Fruit fly (Drosophila melanogaster) whole organism, embryonic: Measurements from ENCODE around the gene sno.

Experiments
- Abd-B ChIP-seq: fragments of 200-800 bp; sonication (Bioruptor generic); optimal IDR thresholded peaks from 2 replicates; lab custom pipeline; 2018; ENCODE audit warnings: missing biosample characterization, mild to moderate bottlenecking, missing genetic modification characterization, moderate library complexity
- CG10267 ChIP-seq: fragments of 200-800 bp; sonication (Bioruptor generic); optimal IDR thresholded peaks from 2 replicates; lab custom pipeline; 2018; ENCODE audit warnings: missing biosample characterization, mild to moderate bottlenecking, missing genetic modification characterization, moderate library complexity
- CG11247 ChIP-seq: fragments of 200-800 bp; sonication (Bioruptor generic); IDR thresholded peaks from 2 replicates; pipeline ENCODE4 v1.3.6; 2022; ENCODE audit warnings: missing biosample characterization, missing genetic modification characterization
- CG11456 ChIP-seq: fragments of 200-800 bp; sonication (Bioruptor generic); IDR thresholded peaks from 3 replicates; pipeline ENCODE4 v1.3.6; 2022; ENCODE audit warnings: missing biosample characterization, missing genetic modification characterization
- CG12155 ChIP-seq: fragments of 200-800 bp; sonication (Bioruptor generic); optimal IDR thresholded peaks from 3 replicates; lab custom pipeline; 2016; ENCODE audit warnings: missing biosample characterization, missing genetic modification characterization
- CG13624 ChIP-seq: fragments of 200-800 bp; sonication (Bioruptor generic); optimal IDR thresholded peaks from 2 replicates; lab custom pipeline; 2016; ENCODE audit warnings: missing biosample characterization, missing genetic modification characterization
- CG13775 ChIP-seq: fragments of 200-800 bp; sonication (Bioruptor generic); optimal IDR thresholded peaks from 3 replicates; lab custom pipeline; 2017; ENCODE audit warnings: missing biosample characterization, mild to moderate bottlenecking, missing genetic modification characterization
- CG16863 ChIP-seq: fragments of 200-800 bp; sonication (Bioruptor generic); optimal IDR thresholded peaks from 3 replicates; lab custom pipeline; 2016; ENCODE audit warnings: missing biosample characterization, missing genetic modification characterization
- CG17359 ChIP-seq: fragments of 200-800 bp; sonication (Bioruptor generic); optimal IDR thresholded peaks from 3 replicates; lab custom pipeline; 2018; ENCODE audit warnings: missing biosample characterization, mild to moderate bottlenecking, missing genetic modification characterization, moderate library complexity
- CG1792 ChIP-seq: fragments of 200-800 bp; sonication (Bioruptor generic); optimal IDR thresholded peaks from 2 replicates; lab custom pipeline; 2016; ENCODE audit warnings: missing biosample characterization, missing genetic modification characterization
- CG2116 ChIP-seq: fragments of 200-800 bp; sonication (Bioruptor generic); optimal IDR thresholded peaks from 3 replicates; lab custom pipeline; 2018; ENCODE audit warnings: missing biosample characterization, mild to moderate bottlenecking, missing genetic modification characterization
- CG3163 ChIP-seq: fragments of 200-800 bp; sonication (Bioruptor generic); optimal IDR thresholded peaks from 3 replicates; lab custom pipeline; 2016; ENCODE audit warnings: missing biosample characterization, missing genetic modification characterization
- CG32532 ChIP-seq: fragments of 200-800 bp; sonication (Bioruptor generic); IDR thresholded peaks from 2 replicates; pipeline ENCODE4 v1.3.6; 2022; ENCODE audit warnings: missing biosample characterization, missing genetic modification characterization
- CG3847 ChIP-seq: fragments of 200-800 bp; sonication (Bioruptor generic); IDR thresholded peaks from 2 replicates; pipeline ENCODE4 v1.3.6; 2022; ENCODE audit warnings: missing biosample characterization, missing genetic modification characterization
- CG4730 ChIP-seq: fragments of 200-800 bp; sonication (Bioruptor generic); IDR thresholded peaks from 2 replicates; pipeline ENCODE4 v1.3.6; 2022; ENCODE audit warnings: missing biosample characterization, missing genetic modification characterization
- CG5245 ChIP-seq: fragments of 200-800 bp; sonication (Bioruptor generic); optimal IDR thresholded peaks from 3 replicates; lab custom pipeline; 2016; ENCODE audit warnings: missing biosample characterization, missing genetic modification characterization
- CG6854 ChIP-seq: fragments of 200-800 bp; sonication (Bioruptor generic); optimal IDR thresholded peaks from 3 replicates; lab custom pipeline; 2017; ENCODE audit warnings: missing biosample characterization, mild to moderate bottlenecking, missing genetic modification characterization
- CG7745 ChIP-seq: fragments of 200-800 bp; sonication (Bioruptor generic); optimal IDR thresholded peaks from 2 replicates; lab custom pipeline; 2018; ENCODE audit warnings: missing biosample characterization, mild to moderate bottlenecking, missing genetic modification characterization, moderate library complexity
- CG7963 ChIP-seq: fragments of 200-800 bp; sonication (Bioruptor generic); IDR thresholded peaks from 3 replicates; pipeline ENCODE4 v1.3.6; 2022; ENCODE audit warnings: missing biosample characterization, missing genetic modification characterization; ENCODE audit not compliant: partially characterized antibody
- CG8388 ChIP-seq: fragments of 200-800 bp; sonication (Bioruptor generic); optimal IDR thresholded peaks from 2 replicates; lab custom pipeline; 2019; ENCODE audit warnings: missing biosample characterization, mild to moderate bottlenecking, missing genetic modification characterization, moderate library complexity
- CG9609 ChIP-seq: fragments of 200-800 bp; sonication (Bioruptor generic); optimal IDR thresholded peaks from 3 replicates; lab custom pipeline; 2016; ENCODE audit warnings: missing biosample characterization, missing genetic modification characterization
- Dip3 ChIP-seq: fragments of 200-800 bp; sonication (Bioruptor generic); optimal IDR thresholded peaks from 3 replicates; lab custom pipeline; 2016; ENCODE audit warnings: missing biosample characterization, missing genetic modification characterization
- E2f1 ChIP-seq: fragments of 200-800 bp; sonication (Bioruptor generic); IDR thresholded peaks from 2 replicates; pipeline ENCODE4 v1.3.6; 2022; ENCODE audit warnings: missing biosample characterization, missing genetic modification characterization
- Fer3 ChIP-seq: fragments of 200-800 bp; sonication (Bioruptor generic); optimal IDR thresholded peaks from 2 replicates; lab custom pipeline; 2018; ENCODE audit warnings: missing biosample characterization, mild to moderate bottlenecking, missing genetic modification characterization, moderate library complexity
- HLH4C ChIP-seq: fragments of 200-800 bp; sonication (Bioruptor generic); IDR thresholded peaks from 3 replicates; pipeline ENCODE4 v1.3.6; 2022; ENCODE audit warnings: missing biosample characterization, missing genetic modification characterization; ENCODE audit not compliant: partially characterized antibody
- NK7.1 ChIP-seq: fragments of 200-800 bp; sonication (Bioruptor generic); optimal IDR thresholded peaks from 3 replicates; lab custom pipeline; 2016; ENCODE audit warnings: missing biosample characterization, missing genetic modification characterization
- Optix ChIP-seq: fragments of 200-800 bp; sonication (Bioruptor generic); IDR thresholded peaks from 3 replicates; pipeline ENCODE4 v1.3.6; 2022; ENCODE audit warnings: missing biosample characterization, missing genetic modification characterization
- Ravus ChIP-seq: fragments of 200-800 bp; sonication (Bioruptor generic); IDR thresholded peaks from 2 replicates; pipeline ENCODE4 v1.3.6; 2022; ENCODE audit warnings: missing biosample characterization, missing genetic modification characterization
- Rfx ChIP-seq: fragments of 200-800 bp; sonication (Bioruptor generic); IDR thresholded peaks from 2 replicates; pipeline ENCODE4 v1.3.6; 2022; ENCODE audit warnings: missing biosample characterization, missing genetic modification characterization
- Scr ChIP-seq: fragments of 200-800 bp; sonication (Bioruptor generic); IDR thresholded peaks from 2 replicates; pipeline ENCODE4 v1.3.6; 2022; ENCODE audit warnings: missing biosample characterization, missing genetic modification characterization; ENCODE audit not compliant: partially characterized antibody
- Side ChIP-seq: fragments of 200-800 bp; sonication (Bioruptor generic); optimal IDR thresholded peaks from 2 replicates; lab custom pipeline; 2016; ENCODE audit warnings: missing biosample characterization, missing genetic modification characterization
- YL-1 ChIP-seq: fragments of 200-800 bp; sonication (Bioruptor generic); optimal IDR thresholded peaks from 3 replicates; lab custom pipeline; 2017; ENCODE audit warnings: missing biosample characterization, mild to moderate bottlenecking, missing genetic modification characterization
- ase ChIP-seq: fragments of 200-800 bp; sonication (Bioruptor generic); IDR thresholded peaks from 3 replicates; pipeline ENCODE4 v1.3.6; 2022; ENCODE audit warnings: missing biosample characterization, missing genetic modification characterization
- cg ChIP-seq: fragments of 200-800 bp; sonication (Bioruptor generic); optimal IDR thresholded peaks from 3 replicates; lab custom pipeline; 2019; ENCODE audit warnings: missing biosample characterization, mild to moderate bottlenecking, missing genetic modification characterization, moderate library complexity
- chinmo ChIP-seq: fragments of 200-800 bp; sonication (Bioruptor generic); IDR thresholded peaks from 4 replicates; pipeline ENCODE4 v1.3.6; 2022; ENCODE audit warnings: missing biosample characterization, missing genetic modification characterization; ENCODE audit not compliant: partially characterized antibody
- corto ChIP-seq: fragments of 200-800 bp; sonication (Bioruptor generic); optimal IDR thresholded peaks from 2 replicates; lab custom pipeline; 2016; ENCODE audit warnings: missing biosample characterization, mild to moderate bottlenecking, missing genetic modification characterization, moderate library complexity
- gfzf ChIP-seq: fragments of 200-800 bp; sonication (Bioruptor generic); optimal IDR thresholded peaks from 2 replicates; lab custom pipeline; 2016; ENCODE audit warnings: missing biosample characterization, mild to moderate bottlenecking, missing genetic modification characterization, moderate library complexity
- gro ChIP-seq: fragments of 200-800 bp; sonication (Bioruptor generic); optimal IDR thresholded peaks from 2 replicates; lab custom pipeline; 2016; ENCODE audit warnings: missing biosample characterization, missing genetic modification characterization
- gt ChIP-seq: fragments of 200-800 bp; sonication (Bioruptor generic); IDR thresholded peaks from 2 replicates; pipeline ENCODE4 v1.3.6; 2022; ENCODE audit warnings: missing biosample characterization, missing genetic modification characterization
- hkb ChIP-seq, 2 experiments: fragments of 200-800 bp in 1 of 2; fragments of >200 bp in 1 of 2; sonication (Bioruptor generic) in 1 of 2; IDR thresholded peaks in 1 of 2; optimal IDR thresholded peaks in 1 of 2; 2 replicates each; pipeline versions ENCODE4 v1.3.6 to Lab custom; 2017 to 2022; ENCODE audit warnings: missing biosample characterization in 1 of 2, missing genetic modification characterization in 1 of 2
- lbe ChIP-seq: fragments of 200-800 bp; sonication (Bioruptor generic); optimal IDR thresholded peaks from 2 replicates; lab custom pipeline; 2016; ENCODE audit warnings: missing biosample characterization, mild to moderate bottlenecking, missing genetic modification characterization
- lmd ChIP-seq: fragments of 200-800 bp; sonication (Bioruptor generic); IDR thresholded peaks from 2 replicates; pipeline ENCODE4 v1.3.6; 2022; ENCODE audit warnings: missing biosample characterization, missing genetic modification characterization
- nom ChIP-seq: fragments of 200-800 bp; sonication (Bioruptor generic); optimal IDR thresholded peaks from 2 replicates; lab custom pipeline; 2017; ENCODE audit warnings: missing biosample characterization, missing genetic modification characterization, mild to moderate bottlenecking, moderate library complexity, missing genetic modification reagents
- pzg ChIP-seq: fragments of 200-800 bp; sonication (Bioruptor generic); optimal IDR thresholded peaks from 3 replicates; lab custom pipeline; 2018; ENCODE audit warnings: missing biosample characterization, mild to moderate bottlenecking, missing genetic modification characterization, moderate library complexity
- sisA ChIP-seq: fragments of 200-800 bp; sonication (Bioruptor generic); IDR thresholded peaks from 2 replicates; pipeline ENCODE4 v1.3.6; 2022; ENCODE audit warnings: missing biosample characterization, missing genetic modification characterization
- slbo ChIP-seq: fragments of 200-800 bp; sonication (Bioruptor generic); IDR thresholded peaks from 2 replicates; pipeline ENCODE4 v1.3.6; 2022; ENCODE audit warnings: missing biosample characterization, missing genetic modification characterization
- sqz ChIP-seq: fragments of 200-800 bp; sonication (Bioruptor generic); optimal IDR thresholded peaks from 3 replicates; lab custom pipeline; 2018; ENCODE audit warnings: missing biosample characterization, mild to moderate bottlenecking, missing genetic modification characterization
- unc-4 ChIP-seq: fragments of 200-800 bp; sonication (Bioruptor generic); IDR thresholded peaks from 2 replicates; pipeline ENCODE4 v1.3.6; 2022; ENCODE audit warnings: missing biosample characterization, missing genetic modification characterization; ENCODE audit not compliant: partially characterized antibody
- zfh1 ChIP-seq: fragments of 200-800 bp; sonication (Bioruptor generic); IDR thresholded peaks from 3 replicates; pipeline ENCODE4 v1.3.6; 2022; ENCODE audit warnings: missing biosample characterization, missing genetic modification characterization

The sno gene

DNA sequence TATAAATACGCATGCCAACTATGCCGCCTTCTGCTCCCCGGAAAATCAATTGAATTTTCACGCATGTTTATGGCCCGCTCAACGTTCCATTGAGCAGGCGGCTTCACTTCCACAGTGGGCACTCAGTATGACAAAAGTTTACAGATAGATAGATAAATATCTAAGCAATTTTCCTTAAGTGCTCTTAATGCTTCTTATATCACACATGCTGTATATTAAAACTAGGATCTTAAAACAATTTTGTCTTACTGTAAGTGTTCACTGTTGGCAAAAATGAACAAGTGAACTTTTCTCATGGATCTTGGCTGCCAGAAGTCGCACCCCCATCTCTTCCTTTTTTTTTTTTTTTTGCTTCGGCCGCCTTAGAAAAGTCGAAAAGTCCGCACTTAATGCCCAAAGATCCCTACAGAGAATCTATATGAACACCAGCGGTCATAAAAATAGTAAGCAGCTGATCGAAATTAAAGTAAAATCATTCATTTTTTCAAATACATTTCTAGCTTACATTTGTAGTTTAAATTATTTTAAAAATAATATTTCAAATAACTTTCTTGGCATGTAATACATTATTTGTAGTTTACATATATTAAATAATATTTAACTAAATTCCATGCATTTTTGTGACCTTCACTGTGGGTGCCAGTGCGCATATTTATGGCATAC is 41.7 kb upstream of the sno start (continued):
- peak; percentile 76 for TF ChIP-seq Rfx (GFP tag; lab: Robert Waterston, UW)
- TF ChIP-seq corto (GFP tag; lab: Kevin White, UChicago), result no peak
- TF ChIP-seq CG16863 (GFP tag; lab: Kevin White, UChicago), result peak; percentile 37
- no peak for TF ChIP-seq CG7963 (GFP tag; lab: Robert Waterston, UW)
- TF ChIP-seq gro (GFP tag; lab: Kevin White, UChicago), result peak; percentile 23
- peak; percentile 2 for TF ChIP-seq Fer3 (tag; lab: Kevin White, UChicago)
- TF ChIP-seq CG4730 (GFP tag; lab: Robert Waterston, UW), result peak; percentile 21; the same call in 1 of the 2 replicates
- no peak for TF ChIP-seq pzg (GFP tag; lab: Kevin White, UChicago)
- TF ChIP-seq CG2116 (GFP tag; lab: Kevin White, UChicago), result no peak
- TF ChIP-seq CG9609, result peak; percentile 35
- no peak for TF ChIP-seq unc-4
- peak; percentile 32 for TF ChIP-seq CG13624 (GFP tag; lab: Kevin White, UChicago)
- peak; percentile 8 for TF ChIP-seq CG13775 (GFP tag; lab: Kevin White, UChicago)
- TF ChIP-seq E2f1 (GFP tag; lab: Robert Waterston, UW), result peak; percentile 56
- TF ChIP-seq slbo (GFP tag; lab: Robert Waterston, UW), result peak; percentile 68
- TF ChIP-seq Dip3, result peak; percentile 33
- TF ChIP-seq nom (GFP tag; lab: Kevin White, UChicago), result no peak
- peak; percentile 36; the same call in 1 of the 2 replicates for TF ChIP-seq CG3847 (GFP tag; lab: Robert Waterston, UW)
- TF ChIP-seq NK7.1 (GFP tag; lab: Kevin White, UChicago), result no peak
- TF ChIP-seq gfzf (GFP tag; lab: Kevin White, UChicago), result no peak
- TF ChIP-seq cg (GFP tag; lab: Kevin White, UChicago), result no peak
- peak; percentile 25 for TF ChIP-seq CG5245 (GFP tag; lab: Kevin White, UChicago)
- peak; percentile 62; the same call in 2 of the 3 replicates for TF ChIP-seq CG11456 (GFP tag; lab: Robert Waterston, UW)
- TF ChIP-seq CG8388, result peak; percentile 36
- TF ChIP-seq zfh1, result peak; percentile 57; the same call in 2 of the 3 replicates
- peak; percentile 65 for TF ChIP-seq sisA (GFP tag; lab: Robert Waterston, UW)
- no peak for TF ChIP-seq sqz (GFP tag; lab: Kevin White, UChicago)
- TF ChIP-seq Ravus (GFP tag; lab: Robert Waterston, UW), result peak; percentile 19
- no peak for TF ChIP-seq Scr (GFP tag; lab: Robert Waterston, UW)
- no peak for TF ChIP-seq Side (GFP tag; lab: Kevin White, UChicago)
- peak; percentile 61 for TF ChIP-seq CG32532 (GFP tag; lab: Robert Waterston, UW)
- TF ChIP-seq CG10267, result peak; percentile 15
- TF ChIP-seq CG3163 (GFP tag; lab: Kevin White, UChicago), result peak; percentile 8
- peak; percentile 44; the same call in 1 of the 3 replicates for TF ChIP-seq Optix (GFP tag; lab: Robert Waterston, UW)
- peak; percentile 27 for TF ChIP-seq CG12155 (GFP tag; lab: Kevin White, UChicago)
- no peak for TF ChIP-seq YL-1 (GFP tag; lab: Kevin White, UChicago)
- TF ChIP-seq ase (GFP tag; lab: Robert Waterston, UW), result 0 out of 3 replicates have a peak, but pooled peaks have one; percentile 29
- TF ChIP-seq lbe (GFP tag; lab: Kevin White, UChicago), result no peak

DNA sequence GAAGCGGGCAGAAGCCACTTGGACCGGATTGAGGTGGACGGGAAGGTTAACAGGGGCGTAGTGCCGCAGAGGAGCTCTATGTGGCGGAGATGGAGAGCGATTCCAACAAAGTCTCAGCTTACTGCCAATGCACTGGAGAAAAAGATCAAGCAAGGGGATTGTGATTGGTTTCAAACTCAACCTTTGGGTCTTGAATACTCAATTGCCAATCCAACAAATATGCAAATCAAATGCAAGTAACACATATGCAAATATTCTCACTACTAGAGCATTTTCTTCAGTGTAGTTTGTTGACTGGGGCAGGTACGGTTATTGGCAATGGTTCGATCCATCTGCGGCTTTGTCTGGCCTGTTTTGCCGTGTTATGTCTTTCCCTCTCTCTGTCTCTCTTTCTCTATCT is 39.8 kb upstream of the sno start:
- TF ChIP-seq Abd-B (GFP tag; lab: Kevin White, UChicago) (peak; percentile 68), hkb (optimal IDR thresholded peaks at IDR 0.05; lab: Kevin White, UChicago) (no peak), hkb (GFP tag; IDR thresholded peaks at IDR 0.05; lab: Robert Waterston, UW) (peak; percentile 75), CG7745 (no peak), CG1792 (peak; percentile 75), HLH4C (GFP tag; lab: Robert Waterston, UW) (no peak), gt (GFP tag; lab: Robert Waterston, UW) (peak; percentile 58; the same call in 1 of the 2 replicates), chinmo (no peak), lmd (GFP tag; lab: Robert Waterston, UW) (peak; percentile 79), CG6854 (GFP tag; lab: Kevin White, UChicago) (peak; percentile 44), CG11247 (GFP tag; lab: Robert Waterston, UW) (peak; percentile 60; the same call in 1 of the 2 replicates), Side (GFP tag; lab: Kevin White, UChicago) (peak; percentile 92), CG17359 (tag; lab: Kevin White, UChicago) (peak; percentile 82)
